Worm (Caenorhabditis elegans) whole organism, mixed stage, embryonic: ENCODE results near the gene pigc-1.

Experiments used
- M03D4.4 ChIP-seq: sonication (generic microtip); optimal IDR thresholded peaks from 2 replicates; lab custom pipeline; 2017; ENCODE audit warnings: mild to moderate bottlenecking, missing genetic modification characterization, missing compliant biosample characterization
- bed-3 ChIP-seq: fragments of 200-800 bp; sonication (Bioruptor generic); optimal IDR thresholded peaks from 3 replicates; lab custom pipeline; 2018; ENCODE audit warnings: mild to moderate bottlenecking, missing genetic modification characterization, moderate library complexity, missing compliant biosample characterization
- blmp-1 ChIP-seq: fragments of 150-350 bp; optimal IDR thresholded peaks from 2 replicates; lab custom pipeline; 2014; ENCODE audit warnings: missing biosample characterization, missing genetic modification characterization
- ceh-39 ChIP-seq: fragments of 150-350 bp; optimal IDR thresholded peaks from 2 replicates; lab custom pipeline; 2014; ENCODE audit warnings: missing biosample characterization, missing genetic modification characterization
- ceh-43 ChIP-seq: fragments of 200-800 bp; sonication (Bioruptor generic); optimal IDR thresholded peaks from 2 replicates; lab custom pipeline; 2018; ENCODE audit warnings: mild to moderate bottlenecking, missing genetic modification characterization, moderate library complexity, missing compliant biosample characterization
- ceh-83 ChIP-seq: fragments of 200-800 bp; sonication (Bioruptor generic); optimal IDR thresholded peaks from 2 replicates; lab custom pipeline; 2018; ENCODE audit warnings: mild to moderate bottlenecking, missing genetic modification characterization, missing compliant biosample characterization
- ces-1 ChIP-seq: fragments of 150-350 bp; optimal IDR thresholded peaks from 2 replicates; lab custom pipeline; 2014; ENCODE audit warnings: missing biosample characterization, missing genetic modification reagents, missing genetic modification characterization
- cnd-1 ChIP-seq: fragments of 200-800 bp; sonication (Bioruptor generic); optimal IDR thresholded peaks from 2 replicates; lab custom pipeline; 2018; ENCODE audit warnings: mild to moderate bottlenecking, missing genetic modification characterization, missing compliant biosample characterization
- drap-1 ChIP-seq: fragments of 200-800 bp; sonication (Bioruptor generic); optimal IDR thresholded peaks from 3 replicates; lab custom pipeline; 2018; ENCODE audit warnings: mild to moderate bottlenecking, missing genetic modification characterization, missing compliant biosample characterization
- elt-1 ChIP-seq: sonication (generic microtip); optimal IDR thresholded peaks from 2 replicates; lab custom pipeline; 2017; ENCODE audit warnings: missing genetic modification characterization, mild to moderate bottlenecking, missing compliant biosample characterization, antibody characterized with exemption, moderate library complexity, borderline replicate concordance; ENCODE audit not compliant: insufficient read depth
- elt-3 ChIP-seq: fragments of 150-350 bp; optimal IDR thresholded peaks from 2 replicates; lab custom pipeline; 2014; ENCODE audit warnings: missing biosample characterization, missing genetic modification characterization
- flh-1 ChIP-seq: fragments of 200-800 bp; sonication (Bioruptor generic); optimal IDR thresholded peaks from 2 replicates; lab custom pipeline; 2018; ENCODE audit warnings: mild to moderate bottlenecking, missing genetic modification characterization, moderate library complexity, missing compliant biosample characterization
- ham-2 ChIP-seq: fragments of 200-800 bp; sonication (Bioruptor generic); optimal IDR thresholded peaks from 2 replicates; lab custom pipeline; 2018; ENCODE audit warnings: mild to moderate bottlenecking, missing genetic modification characterization, missing compliant biosample characterization
- hlh-1 ChIP-seq: fragments of 150-350 bp; optimal IDR thresholded peaks from 2 replicates; lab custom pipeline; 2014; ENCODE audit warnings: missing biosample characterization, missing genetic modification reagents, missing genetic modification characterization
- lin-13 ChIP-seq: fragments of 150-350 bp; optimal IDR thresholded peaks from 2 replicates; lab custom pipeline; 2014; ENCODE audit warnings: missing biosample characterization, missing genetic modification characterization
- lin-32 ChIP-seq: fragments of 200-800 bp; sonication (Bioruptor generic); optimal IDR thresholded peaks from 2 replicates; lab custom pipeline; 2018; ENCODE audit warnings: mild to moderate bottlenecking, missing genetic modification characterization, missing compliant biosample characterization
- lsy-2 ChIP-seq: fragments of 150-350 bp; optimal IDR thresholded peaks from 2 replicates; lab custom pipeline; 2014; ENCODE audit warnings: missing biosample characterization, missing genetic modification characterization
- mab-5 ChIP-seq: fragments of 150-350 bp; optimal IDR thresholded peaks from 2 replicates; lab custom pipeline; 2014; ENCODE audit warnings: missing biosample characterization, missing genetic modification characterization
- mep-1 ChIP-seq: fragments of 150-350 bp; optimal IDR thresholded peaks from 2 replicates; lab custom pipeline; 2017; ENCODE audit warnings: missing biosample characterization, missing genetic modification reagents, missing genetic modification characterization, inconsistent platforms
- mls-2 ChIP-seq: sonication (generic microtip); optimal IDR thresholded peaks from 2 replicates; lab custom pipeline; 2016; ENCODE audit warnings: mild to moderate bottlenecking, missing genetic modification characterization, moderate library complexity, missing compliant biosample characterization
- nhr-12 ChIP-seq: fragments of 150-350 bp; optimal IDR thresholded peaks from 2 replicates; lab custom pipeline; 2014; ENCODE audit warnings: missing biosample characterization, missing genetic modification characterization
- nhr-2 ChIP-seq: fragments of 150-350 bp; optimal IDR thresholded peaks from 2 replicates; lab custom pipeline; 2014; ENCODE audit warnings: missing biosample characterization, missing genetic modification characterization
- nhr-237 ChIP-seq: fragments of 150-350 bp; optimal IDR thresholded peaks from 2 replicates; lab custom pipeline; 2014; ENCODE audit warnings: missing biosample characterization, missing genetic modification characterization
- nhr-28 ChIP-seq: fragments of 150-350 bp; optimal IDR thresholded peaks from 2 replicates; lab custom pipeline; 2014; ENCODE audit warnings: missing biosample characterization, missing genetic modification characterization
- nhr-76 ChIP-seq: sonication (generic microtip); optimal IDR thresholded peaks from 2 replicates; lab custom pipeline; 2017; ENCODE audit warnings: missing biosample characterization, missing genetic modification characterization
- pha-4 ChIP-seq: fragments of 150-350 bp; optimal IDR thresholded peaks from 2 replicates; lab custom pipeline; 2018; ENCODE audit warnings: missing biosample characterization, missing genetic modification reagents, missing genetic modification characterization
- sem-2 ChIP-seq: fragments of 200-800 bp; sonication (Bioruptor generic); optimal IDR thresholded peaks from 2 replicates; lab custom pipeline; 2018; ENCODE audit warnings: mild to moderate bottlenecking, missing genetic modification characterization, missing compliant biosample characterization
- snpc-4 ChIP-seq: fragments of 150-350 bp; optimal IDR thresholded peaks from 2 replicates; lab custom pipeline; 2014; ENCODE audit warnings: missing biosample characterization, missing genetic modification characterization
- sptf-1 ChIP-seq: sonication (generic microtip); optimal IDR thresholded peaks from 2 replicates; lab custom pipeline; 2017; ENCODE audit warnings: mild to moderate bottlenecking, missing genetic modification characterization, moderate library complexity, missing compliant biosample characterization
- tbx-8 ChIP-seq: fragments of 200-800 bp; sonication (Bioruptor generic); optimal IDR thresholded peaks from 2 replicates; lab custom pipeline; 2018; ENCODE audit warnings: mild to moderate bottlenecking, missing genetic modification characterization, moderate library complexity, missing compliant biosample characterization
- unc-120 ChIP-seq: sonication (generic microtip); optimal IDR thresholded peaks from 2 replicates; lab custom pipeline; 2017; ENCODE audit warnings: missing genetic modification characterization, missing compliant biosample characterization; ENCODE audit not compliant: poor library complexity, severe bottlenecking
- unc-39 ChIP-seq: fragments of 150-350 bp; optimal IDR thresholded peaks from 2 replicates; lab custom pipeline; 2014; ENCODE audit warnings: missing biosample characterization, missing genetic modification characterization
- unc-62 ChIP-seq: fragments of 150-350 bp; optimal IDR thresholded peaks from 2 replicates; lab custom pipeline; 2014; ENCODE audit warnings: missing biosample characterization, missing genetic modification reagents, missing genetic modification characterization
- zip-8 ChIP-seq: fragments of 150-350 bp; optimal IDR thresholded peaks from 2 replicates; lab custom pipeline; 2014; ENCODE audit warnings: missing biosample characterization, missing genetic modification characterization
- ztf-11 ChIP-seq: fragments of 150-350 bp; optimal IDR thresholded peaks from 2 replicates; lab custom pipeline; 2014; ENCODE audit warnings: missing biosample characterization, missing genetic modification characterization

Gene pigc-1

ce11 chrIV:9316068-9316681, 26.8 kb downstream of the pigc-1 start, which contains the start of the genes F49C12.9 and rpn-7:
Gene F49C12.9, minus strand, starts transcription at chrIV:9316215.
Gene rpn-7, plus strand, starts transcription at chrIV:9316631.
- TF ChIP-seq nhr-237 (tag; lab: Kevin White, UChicago) (peak; percentile 16), blmp-1 (tag; lab: Kevin White, UChicago) (no peak), ceh-39 (tag; lab: Kevin White, UChicago) (peak; percentile 30), elt-1 (peak; percentile 36), ces-1 (GFP tag; lab: Kevin White, UChicago) (peak; percentile 60), hlh-1 (tag; lab: Kevin White, UChicago) (peak; percentile 67), mep-1 (peak; percentile 82), tbx-8 (GFP tag; lab: Kevin White, UChicago) (no peak), ztf-11 (peak; percentile 52), sptf-1 (peak; percentile 85), nhr-2 (tag; lab: Kevin White, UChicago) (no peak), zip-8 (tag; lab: Kevin White, UChicago) (no peak), sem-2 (GFP tag; lab: Kevin White, UChicago) (peak; percentile 36), snpc-4 (no peak), cnd-1 (tag; lab: Kevin White, UChicago) (peak; percentile 62), flh-1 (GFP tag; lab: Kevin White, UChicago) (peak; percentile 7), ceh-43 (GFP tag; lab: Kevin White, UChicago) (peak; percentile 81), mls-2 (tag; lab: Kevin White, UChicago) (no peak), nhr-28 (tag; lab: Kevin White, UChicago) (no peak), unc-120 (no peak), M03D4.4 (tag; lab: Kevin White, UChicago) (peak; percentile 67), ham-2 (no peak), pha-4 (tag; lab: Kevin White, UChicago) (peak; percentile 7), lsy-2 (peak; percentile 37), lin-32 (GFP tag; lab: Kevin White, UChicago) (no peak), mab-5 (tag; lab: Kevin White, UChicago) (no peak), unc-39 (tag; lab: Kevin White, UChicago) (no peak), elt-3 (tag; lab: Kevin White, UChicago) (no peak), bed-3 (peak; percentile 37), nhr-76 (peak; percentile 1), unc-62 (GFP tag; lab: Kevin White, UChicago) (no peak), ceh-83 (GFP tag; lab: Kevin White, UChicago) (no peak), nhr-12 (peak; percentile 35), lin-13 (no peak), drap-1 (peak; percentile 73)

ce11 chrIV:9312827-9313226, 30.1 kb downstream of the pigc-1 start, which contains the start of gene F49C12.7:
Gene F49C12.7, minus strand, starts transcription at chrIV:9312927.
- TF ChIP-seq zip-8 (tag; lab: Kevin White, UChicago): peak; percentile 89

ce11 chrIV:9310935-9311566, 31.9 kb downstream of the pigc-1 start:
- TF ChIP-seq sptf-1 (no peak), lin-32 (GFP tag; lab: Kevin White, UChicago) (no peak), lin-13 (no peak), nhr-2 (tag; lab: Kevin White, UChicago) (no peak), ham-2 (no peak), lsy-2 (no peak), mab-5 (tag; lab: Kevin White, UChicago) (no peak), elt-1 (no peak)

- TF ChIP-seq ceh-39 (tag; lab: Kevin White, UChicago) (no peak), mep-1 (no peak), snpc-4 (no peak), lsy-2 (no peak), elt-1 (no peak), ztf-11 (no peak), ceh-43 (GFP tag; lab: Kevin White, UChicago) (no peak), ceh-83 (GFP tag; lab: Kevin White, UChicago) (no peak), unc-120 (no peak), ces-1 (GFP tag; lab: Kevin White, UChicago) (no peak), bed-3 (no peak), lin-32 (GFP tag; lab: Kevin White, UChicago) (no peak), flh-1 (GFP tag; lab: Kevin White, UChicago) (no peak)
Measured at ce11 chrIV:9308975-9309374, 34.0 kb downstream of the pigc-1 start, which contains the start of gene F49C12.6. Gene F49C12.6, minus strand, starts transcription at chrIV:9309075.
